Worm (Caenorhabditis elegans): ENCODE measurements around the gene C01G5.4.

DNA sequence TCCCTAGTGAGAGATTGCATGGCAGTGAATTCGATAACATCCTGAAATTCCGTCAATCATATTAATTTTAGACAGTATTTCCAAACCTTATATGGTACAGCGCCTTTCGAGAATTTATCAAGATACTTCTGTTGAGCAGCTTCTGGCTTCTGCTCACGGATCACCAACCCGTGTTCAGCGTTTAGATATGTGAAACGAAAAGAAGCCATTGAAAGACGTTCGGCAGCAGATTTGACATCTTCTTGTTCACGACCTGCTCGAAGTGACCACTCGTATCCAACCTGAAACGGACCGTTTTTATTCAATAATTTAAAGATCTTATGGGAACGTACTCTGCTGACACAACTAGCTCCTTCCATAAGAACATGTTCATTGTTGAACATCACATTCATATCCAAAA lies 50.1 kb downstream of the C01G5.4 start:
- TF ChIP-seq tab-1 (GFP tag; IDR thresholded peaks at IDR 0.05), result no peak
- no peak for TF ChIP-seq flt-1 (GFP tag; IDR thresholded peaks at IDR 0.05)
- no peak for TF ChIP-seq ref-1 (GFP tag; conservative IDR thresholded peaks at IDR 0.05)
- no peak for TF ChIP-seq cog-1 (tag; optimal IDR thresholded peaks at IDR 0.05)
- no peak for TF ChIP-seq T22C8.4 (GFP tag; IDR thresholded peaks at IDR 0.05)
- no peak for TF ChIP-seq med-1 (GFP tag; optimal IDR thresholded peaks at IDR 0.05; ENCODE audit: insufficient read depth)
- TF ChIP-seq ztf-23 (GFP tag; IDR thresholded peaks at IDR 0.05), result no peak

All from whole organism, midembryonic.